Worm (Caenorhabditis elegans): ENCODE results near the gene rap-3.

DNA sequence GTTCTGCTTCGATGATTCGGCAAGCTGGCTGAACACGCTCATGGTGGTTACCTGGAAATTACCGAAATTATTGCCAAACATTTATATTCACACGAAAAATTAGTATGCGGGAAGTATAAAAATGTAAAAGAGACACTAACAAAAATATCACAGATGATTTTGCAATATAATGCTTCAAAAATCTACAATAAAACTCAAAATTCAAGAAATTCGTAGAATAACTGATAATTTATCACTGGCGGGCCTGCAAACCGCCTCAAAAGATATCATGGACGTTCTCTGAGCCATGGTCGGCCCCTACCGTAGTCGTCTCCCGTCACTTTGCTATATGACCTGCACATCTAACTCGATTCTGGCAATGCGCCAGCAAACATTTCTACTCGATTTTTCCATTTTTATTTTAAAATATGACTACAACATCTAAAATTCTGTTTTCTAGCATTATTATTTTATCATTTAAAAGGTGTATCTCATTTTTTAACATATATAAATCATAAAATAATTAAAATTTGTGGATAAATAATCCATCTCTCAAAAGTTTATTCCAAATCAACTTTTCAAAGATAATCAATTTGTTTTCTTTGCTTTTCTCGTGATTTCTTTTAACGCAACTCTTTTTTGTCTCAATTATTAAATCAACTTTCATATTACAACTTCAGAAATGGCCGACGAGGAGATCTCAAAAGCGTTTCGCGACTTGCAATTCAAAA lies 27.5 kb upstream of the rap-3 start, which contains the start of the genes F01G4.6 and pfd-1:
- TF ChIP-seq mep-1 (tag; optimal IDR thresholded peaks at IDR 0.05) = peak; percentile 96
- no peak for TF ChIP-seq daf-8 (GFP tag; IDR thresholded peaks at IDR 0.05)
- TF ChIP-seq aha-1 (tag) = peak; percentile 93
- TF ChIP-seq R02D3.7 (tag; optimal IDR thresholded peaks at IDR 0.05) = no peak
- TF ChIP-seq nhr-102 (tag; optimal IDR thresholded peaks at IDR 0.05) = peak; percentile 83
- peak; percentile 87 for TF ChIP-seq hmg-1.1 (GFP tag; IDR thresholded peaks at IDR 0.05)
- TF ChIP-seq mdl-1 (tag; optimal IDR thresholded peaks at IDR 0.05) = peak in 1 of 2 experiments; percentile 60
- TF ChIP-seq skn-1 (tag; optimal IDR thresholded peaks at IDR 0.05) = no peak
- peak; percentile 53 for TF ChIP-seq ama-1 (optimal IDR thresholded peaks at IDR 0.05)
- no peak for TF ChIP-seq ceh-28 (tag; optimal IDR thresholded peaks at IDR 0.05)
- no peak for TF ChIP-seq daf-12 (tag; optimal IDR thresholded peaks at IDR 0.05)
- no peak for TF ChIP-seq ceh-82 (tag; optimal IDR thresholded peaks at IDR 0.05)
